Fruit fly (Drosophila melanogaster): ENCODE results near the gene CG7191.
"Not testable (repeated sequence)": the region's sequence is repeated elsewhere in the genome, so short reads cannot be mapped to it uniquely, and the experiment has no call there.

CG7191 gene

DNA sequence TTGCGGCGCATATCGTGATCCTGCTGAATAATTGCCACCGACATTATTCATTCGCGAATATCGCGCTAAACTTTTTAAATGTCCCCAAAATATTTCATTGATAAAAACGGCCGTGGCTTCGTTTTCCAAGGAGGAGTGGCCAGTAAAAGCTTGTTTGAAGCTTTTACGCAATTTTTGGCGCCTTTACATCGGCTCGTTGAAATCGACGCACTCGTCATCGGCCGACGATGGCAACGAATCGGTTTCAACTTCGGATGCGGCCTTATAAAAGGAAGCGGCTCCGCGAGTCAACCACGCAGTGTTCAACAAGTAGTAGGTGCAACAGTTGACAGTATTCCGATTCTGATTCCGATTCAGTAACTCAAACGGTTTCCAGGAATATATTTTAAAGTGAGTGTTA lies at the start of gene CG7191:
CG7191 (plus strand) TSS at position 301 of the 400 bp plus-strand sequence.
- TF ChIP-seq CG8301 (tag; optimal IDR thresholded peaks at IDR 0.05) = no peak
- no peak for TF ChIP-seq CG10348 (GFP tag; IDR thresholded peaks at IDR 0.05)
- no peak for TF ChIP-seq CG14655 (GFP tag; optimal IDR thresholded peaks at IDR 0.05)
- no peak for TF ChIP-seq Pif1B (GFP tag; optimal IDR thresholded peaks at IDR 0.05)
- TF ChIP-seq CG15710 (tag; optimal IDR thresholded peaks at IDR 0.05) = no peak
- TF ChIP-seq fd96Ca (GFP tag; IDR thresholded peaks at IDR 0.05) = no peak
- TF ChIP-seq CG9948 (tag; optimal IDR thresholded peaks at IDR 0.05) = no peak
- TF ChIP-seq Ets98B (GFP tag; IDR thresholded peaks at IDR 0.05) = no peak
- TF ChIP-seq rn (GFP tag; IDR thresholded peaks at IDR 0.05) = no peak
- no peak for TF ChIP-seq Pif1A (GFP tag; optimal IDR thresholded peaks at IDR 0.05)

DNA sequence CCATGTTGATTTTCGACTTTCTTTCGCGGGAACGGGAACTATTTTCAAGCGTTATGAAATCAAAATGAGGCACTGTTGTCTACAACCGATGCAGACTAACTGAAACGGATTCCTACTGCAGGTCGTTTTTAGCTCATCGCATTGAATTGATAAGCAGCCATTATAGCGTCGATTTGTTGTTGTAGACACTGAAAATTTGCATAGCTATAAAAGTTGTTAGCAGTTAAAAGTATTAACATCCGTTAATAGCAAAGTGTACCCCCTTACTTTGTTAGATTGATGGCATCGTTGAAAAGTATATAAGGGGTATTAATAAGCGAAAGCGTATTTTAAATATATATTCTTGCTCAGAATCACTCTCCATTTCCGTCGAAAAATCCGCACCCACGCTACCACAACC lies 48.0 kb upstream of the CG7191 start, which contains the start of gene CG13793:
CG13793 (minus strand) TSS at position 101 of the 400 bp plus-strand sequence.
- TF ChIP-seq EcR (GFP tag; optimal IDR thresholded peaks at IDR 0.05) = no peak
- no peak for TF ChIP-seq Pif1B (GFP tag; optimal IDR thresholded peaks at IDR 0.05)
- no peak for TF ChIP-seq CG15710 (tag; optimal IDR thresholded peaks at IDR 0.05)
- TF ChIP-seq CG10348 (GFP tag; IDR thresholded peaks at IDR 0.05) = no peak
- no peak for TF ChIP-seq CG12605 (GFP tag; IDR thresholded peaks at IDR 0.05)
- TF ChIP-seq fd96Ca (GFP tag; IDR thresholded peaks at IDR 0.05) = no peak
- no peak for TF ChIP-seq CG4496 (GFP tag; IDR thresholded peaks at IDR 0.05)
- TF ChIP-seq CG14655 (GFP tag; optimal IDR thresholded peaks at IDR 0.05) = no peak

DNA sequence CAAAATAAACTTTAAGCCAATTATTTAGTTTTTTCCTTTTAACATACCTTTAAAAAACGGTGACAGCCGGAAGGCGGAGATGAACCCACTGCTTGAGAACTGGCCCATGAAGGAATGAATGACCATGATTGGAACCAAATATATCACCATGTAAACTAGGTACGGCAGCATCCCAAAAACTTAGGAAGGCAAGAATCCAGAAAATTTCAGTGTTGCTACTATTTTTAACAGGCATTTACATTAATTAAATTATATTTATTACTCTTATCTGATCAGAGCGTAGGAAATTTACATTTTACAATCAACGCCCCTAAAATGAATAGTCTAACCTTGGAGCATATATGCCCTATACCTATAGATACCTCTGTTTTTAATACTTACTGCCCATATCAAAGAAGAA lies 45.3 kb upstream of the CG7191 start:
- TF ChIP-seq Snoo (tag; optimal IDR thresholded peaks at IDR 0.05) = no peak
- no peak for TF ChIP-seq rn (GFP tag; IDR thresholded peaks at IDR 0.05)
- TF ChIP-seq CG13204 (GFP tag; optimal IDR thresholded peaks at IDR 0.05) = no peak
- TF ChIP-seq CG9948 (tag; optimal IDR thresholded peaks at IDR 0.05) = no peak
- no peak for TF ChIP-seq CG12605 (GFP tag; IDR thresholded peaks at IDR 0.05)
- no peak for TF ChIP-seq Pif1B (GFP tag; optimal IDR thresholded peaks at IDR 0.05)
- TF ChIP-seq fd96Ca (GFP tag; IDR thresholded peaks at IDR 0.05) = no peak
- TF ChIP-seq CG14655 (GFP tag; optimal IDR thresholded peaks at IDR 0.05) = no peak
- TF ChIP-seq CG10348 (GFP tag; IDR thresholded peaks at IDR 0.05) = no peak
- no peak for TF ChIP-seq CG8159 (tag; optimal IDR thresholded peaks at IDR 0.05)
- no peak for TF ChIP-seq Pif1A (GFP tag; optimal IDR thresholded peaks at IDR 0.05)
- TF ChIP-seq CG32121 (GFP tag; IDR thresholded peaks at IDR 0.05) = no peak
- no peak for TF ChIP-seq CG17806 (tag; optimal IDR thresholded peaks at IDR 0.05)
- no peak for TF ChIP-seq CG34367 (tag; optimal IDR thresholded peaks at IDR 0.05)

dm6 chr2L:7722723-7723122 lies 44.7 kb upstream of the CG7191 start, which contains the start of gene CG13794:
Gene CG13794 (minus strand): TSS chr2L:7722823.
- TF ChIP-seq CG9948 (tag; optimal IDR thresholded peaks at IDR 0.05) (no peak), EcR (GFP tag; optimal IDR thresholded peaks at IDR 0.05) (no peak), fd96Ca (GFP tag; IDR thresholded peaks at IDR 0.05) (no peak), CG13204 (GFP tag; optimal IDR thresholded peaks at IDR 0.05) (no peak), Snoo (tag; optimal IDR thresholded peaks at IDR 0.05) (no peak), Pif1B (GFP tag; optimal IDR thresholded peaks at IDR 0.05) (no peak), CG17806 (tag; optimal IDR thresholded peaks at IDR 0.05) (no peak), CG34367 (tag; optimal IDR thresholded peaks at IDR 0.05) (no peak), Ets98B (GFP tag; IDR thresholded peaks at IDR 0.05) (no peak), CG12605 (GFP tag; IDR thresholded peaks at IDR 0.05) (no peak), CG10348 (GFP tag; IDR thresholded peaks at IDR 0.05) (no peak), rn (GFP tag; IDR thresholded peaks at IDR 0.05) (no peak), CG15710 (tag; optimal IDR thresholded peaks at IDR 0.05) (no peak), D1 (tag; optimal IDR thresholded peaks at IDR 0.05) (no peak)

- TF ChIP-seq CG13204 (GFP tag; optimal IDR thresholded peaks at IDR 0.05) (no peak), CG4496 (GFP tag; IDR thresholded peaks at IDR 0.05) (no peak), CG14655 (GFP tag; optimal IDR thresholded peaks at IDR 0.05) (peak; percentile 17), CG9948 (tag; optimal IDR thresholded peaks at IDR 0.05) (no peak), CG17806 (tag; optimal IDR thresholded peaks at IDR 0.05) (no peak)
These were observed 41.0 kb upstream of the CG7191 start, which contains the start of gene CG13795 for dm6 chr2L:7726268-7726997. Gene CG13795 (minus strand): TSS chr2L:7726298.

- not testable (repeated sequence) for TF ChIP-seq rn (GFP tag; IDR thresholded peaks at IDR 0.05); CG17806 (tag; optimal IDR thresholded peaks at IDR 0.05); Ets98B (GFP tag; IDR thresholded peaks at IDR 0.05)
These were observed 34.9 kb upstream of the CG7191 start, which contains the start of gene CG13796 for dm6 chr2L:7732570-7732969. Gene CG13796 (minus strand): TSS chr2L:7732670.

dm6 chr2L:7738709-7739108 lies 28.7 kb upstream of the CG7191 start, which contains the start of gene CG31904:
Gene CG31904 (minus strand): TSS chr2L:7738809.
- not testable (repeated sequence) for TF ChIP-seq CG10348 (GFP tag; IDR thresholded peaks at IDR 0.05); CG32121 (GFP tag; IDR thresholded peaks at IDR 0.05); gl (tag; optimal IDR thresholded peaks at IDR 0.05)
